Worm (Caenorhabditis elegans): Measurements from ENCODE around the gene ZK1248.11.

ZK1248.11 gene

DNA sequence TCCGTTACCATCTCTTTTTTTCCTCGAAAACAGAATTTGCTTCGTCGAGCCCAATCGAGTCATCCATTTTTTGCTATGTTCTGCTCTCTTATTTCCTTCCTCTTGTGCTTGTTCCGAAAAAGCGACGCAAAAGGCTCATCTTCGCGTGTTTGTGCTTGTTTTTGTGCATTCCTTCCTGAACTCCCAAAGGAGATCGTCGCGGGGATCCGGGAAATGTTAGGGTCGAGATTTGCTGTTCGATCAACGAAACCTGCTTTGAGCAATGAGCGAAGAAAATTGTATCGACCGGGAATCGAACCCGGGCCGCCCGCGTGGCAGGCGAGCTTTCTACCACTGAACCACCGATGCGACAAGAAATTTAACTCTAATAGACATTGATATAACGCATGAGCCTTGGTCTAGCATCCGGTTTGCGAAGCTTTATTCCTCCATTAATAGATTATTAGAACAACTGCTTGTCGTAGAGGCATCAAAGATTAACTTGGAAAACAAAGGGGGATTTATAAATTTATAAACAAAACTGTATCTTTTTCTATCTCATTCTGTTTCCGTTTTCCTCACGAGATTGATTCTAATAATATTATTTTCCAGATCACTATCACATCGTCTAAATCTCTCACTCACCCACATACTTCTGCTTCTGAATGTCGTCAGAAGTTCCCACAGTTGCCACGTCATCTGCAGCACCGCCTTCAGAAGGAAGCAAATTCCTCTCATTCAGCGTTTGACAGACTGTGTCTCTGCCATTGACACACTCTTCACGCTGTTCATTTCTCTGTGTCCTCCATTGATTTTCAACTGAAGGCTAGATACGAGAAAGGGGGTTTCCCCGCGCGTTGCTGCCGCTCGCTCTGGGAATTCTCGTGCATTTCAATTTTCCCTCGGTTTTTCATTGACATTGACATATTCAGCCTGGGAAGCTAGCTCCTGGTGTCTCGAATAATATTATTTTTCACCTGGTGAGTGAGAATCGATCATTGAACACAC is 46.2 kb downstream of the ZK1248.11 start, which contains the start of gene K05F1.6 (continued):
- TF ChIP-seq daf-8 (GFP tag; IDR thresholded peaks at IDR 0.05) (no peak), nhr-76 (tag; optimal IDR thresholded peaks at IDR 0.05) (no peak), lir-3 (tag; optimal IDR thresholded peaks at IDR 0.05) (peak; percentile 80), tra-1 (GFP tag; IDR thresholded peaks at IDR 0.05) (peak; percentile 88), lin-1 (GFP tag; IDR thresholded peaks at IDR 0.05) (peak; percentile 82; the same call in 1 of the 2 replicates), nhr-102 (tag; optimal IDR thresholded peaks at IDR 0.05) (peak; percentile 83), ZK337.2 (GFP tag; IDR thresholded peaks at IDR 0.05) (peak; percentile 56; the same call in 1 of the 2 replicates), egl-43 (GFP tag; IDR thresholded peaks at IDR 0.05) (no peak; the same call in 1 of the 2 replicates), lin-38 (GFP tag; IDR thresholded peaks at IDR 0.05) (peak; percentile 79), lin-15B (tag; optimal IDR thresholded peaks at IDR 0.05) (no peak), vab-7 (GFP tag; IDR thresholded peaks at IDR 0.05) (peak; percentile 88), hif-1 (tag; optimal IDR thresholded peaks at IDR 0.05) (peak in 1 of 2 experiments; percentile 12), unc-130 (GFP tag; optimal IDR thresholded peaks at IDR 0.05) (peak; percentile 78), attf-4 (tag; optimal IDR thresholded peaks at IDR 0.05) (no peak), daf-16 (GFP tag; optimal IDR thresholded peaks at IDR 0.05) (peak; percentile 75 to 88), daf-16 (tag; optimal IDR thresholded peaks at IDR 0.05) (peak; percentile 50), F37D6.2 (tag; optimal IDR thresholded peaks at IDR 0.05) (peak; percentile 31), lin-13 (GFP tag; optimal IDR thresholded peaks at IDR 0.05) (peak; percentile 65), php-3 (GFP tag; IDR thresholded peaks at IDR 0.05) (peak; percentile 65), ceh-20 (GFP tag; IDR thresholded peaks at IDR 0.05) (peak; percentile 66; the same call in 1 of the 2 replicates), hlh-11 (tag; optimal IDR thresholded peaks at IDR 0.05) (peak; percentile 61), dve-1 (tag; optimal IDR thresholded peaks at IDR 0.05; ENCODE audit: insufficient read depth) (peak; percentile 69), F49E8.2 (tag; optimal IDR thresholded peaks at IDR 0.05; ENCODE audit: borderline replicate concordance) (peak; percentile 78), nhr-10 (tag; optimal IDR thresholded peaks at IDR 0.05) (no peak), mes-2 (tag; optimal IDR thresholded peaks at IDR 0.05; ENCODE audit: poor library complexity, severe bottlenecking) (peak; percentile 79), aha-1 (tag) (peak; percentile 96), daf-12 (tag; optimal IDR thresholded peaks at IDR 0.05) (no peak), madf-9 (GFP tag; conservative IDR thresholded peaks at IDR 0.05) (peak; percentile 38; the same call in 1 of the 2 replicates), nhr-6 (tag; optimal IDR thresholded peaks at IDR 0.05) (peak; percentile 45), R02D3.7 (tag; optimal IDR thresholded peaks at IDR 0.05) (no peak), F26F4.8 (GFP tag; conservative IDR thresholded peaks at IDR 0.05) (peak; percentile 54; the same call in 1 of the 2 replicates), tag-97 (GFP tag; IDR thresholded peaks at IDR 0.05) (0 out of 2 replicates have a peak, but pooled peaks have one; percentile 28), hmg-1.1 (GFP tag; IDR thresholded peaks at IDR 0.05) (peak; percentile 66), ceh-32 (tag; optimal IDR thresholded peaks at IDR 0.05; ENCODE audit: poor library complexity) (no peak), gei-8 (GFP tag; optimal IDR thresholded peaks at IDR 0.05) (peak; percentile 91), snpc-4 (tag; optimal IDR thresholded peaks at IDR 0.05) (no peak), zip-2 (tag; optimal IDR thresholded peaks at IDR 0.05) (peak; percentile 42), dmd-9 (GFP tag; IDR thresholded peaks at IDR 0.05) (peak; percentile 60; the same call in 1 of the 2 replicates), ctbp-1 (GFP tag; IDR thresholded peaks at IDR 0.05) (peak; percentile 66), Y105C5A.15 (GFP tag; IDR thresholded peaks at IDR 0.05) (0 out of 2 replicates have a peak, but pooled peaks have one; percentile 38), spr-3 (GFP tag; optimal IDR thresholded peaks at IDR 0.05) (peak; percentile 84), mxl-2 (GFP tag; conservative IDR thresholded peaks at IDR 0.05) (peak; percentile 61; the same call in 1 of the 2 replicates), dmd-6 (GFP tag; IDR thresholded peaks at IDR 0.05) (peak; percentile 60), unc-62 (GFP tag; optimal IDR thresholded peaks at IDR 0.05 in 1 of 2) (peak in 1 of 2 experiments; percentile 92), unc-62 (tag; optimal IDR thresholded peaks at IDR 0.05) (no peak), mxl-3 (GFP tag; optimal IDR thresholded peaks at IDR 0.05) (peak; percentile 57), nhr-42 (GFP tag; IDR thresholded peaks at IDR 0.05) (peak; percentile 63; the same call in 1 of the 2 replicates), arid-1 (GFP tag; conservative IDR thresholded peaks at IDR 0.05) (peak; percentile 89)
